Worm (Caenorhabditis elegans): ENCODE measurements around the gene nhr-22.

The nhr-22 gene

ce11 chrII:6453341-6453806 lies 3.8 kb upstream of the nhr-22 start, which contains the start of gene atg-16.2 (continued):
- TF ChIP-seq pag-3 (tag; optimal IDR thresholded peaks at IDR 0.05; ENCODE audit: borderline replicate concordance, insufficient read depth) (no peak), efl-3 (GFP tag; optimal IDR thresholded peaks at IDR 0.05) (no peak), hlh-4 (tag; optimal IDR thresholded peaks at IDR 0.05) (no peak), unc-86 (tag; optimal IDR thresholded peaks at IDR 0.05) (no peak), xbp-1 (tag; optimal IDR thresholded peaks at IDR 0.05) (peak; percentile 31), ceh-8 (GFP tag; optimal IDR thresholded peaks at IDR 0.05) (no peak), egl-27 (tag; optimal IDR thresholded peaks at IDR 0.05) (no peak), alr-1 (tag; optimal IDR thresholded peaks at IDR 0.05; ENCODE audit: borderline replicate concordance) (no peak), dsc-1 (tag; optimal IDR thresholded peaks at IDR 0.05) (peak; percentile 52), snpc-4 (tag; optimal IDR thresholded peaks at IDR 0.05) (peak; percentile 22), nhr-71 (tag; optimal IDR thresholded peaks at IDR 0.05) (peak; percentile 59), ceh-63 (GFP tag; optimal IDR thresholded peaks at IDR 0.05) (no peak), ces-1 (GFP tag; optimal IDR thresholded peaks at IDR 0.05) (no peak), ama-1 (optimal IDR thresholded peaks at IDR 0.05) (no peak), lin-15B (tag; optimal IDR thresholded peaks at IDR 0.05) (peak; percentile 27), unc-98 (GFP tag; IDR thresholded peaks at IDR 0.05) (no peak), hlh-17 (GFP tag; optimal IDR thresholded peaks at IDR 0.05; ENCODE audit: borderline replicate concordance) (no peak), irx-1 (tag; optimal IDR thresholded peaks at IDR 0.05) (no peak), unc-62 (GFP tag; optimal IDR thresholded peaks at IDR 0.05) (no peak), F16B12.6 (tag; optimal IDR thresholded peaks at IDR 0.05) (peak; percentile 41), lin-14 (GFP tag; optimal IDR thresholded peaks at IDR 0.05) (peak; percentile 81), grh-1 (GFP tag; IDR thresholded peaks at IDR 0.05) (no peak), nhr-28 (tag; optimal IDR thresholded peaks at IDR 0.05) (no peak), lin-13 (GFP tag; optimal IDR thresholded peaks at IDR 0.05) (peak; percentile 44), jun-1 (tag; optimal IDR thresholded peaks at IDR 0.05) (no peak), lin-39 (tag; optimal IDR thresholded peaks at IDR 0.05) (no peak), zip-4 (GFP tag; optimal IDR thresholded peaks at IDR 0.05) (no peak), sptf-1 (tag; optimal IDR thresholded peaks at IDR 0.05) (no peak), nhr-76 (tag; optimal IDR thresholded peaks at IDR 0.05) (no peak), sup-37 (GFP tag; optimal IDR thresholded peaks at IDR 0.05) (no peak), lir-3 (tag; optimal IDR thresholded peaks at IDR 0.05; ENCODE audit: poor library complexity) (no peak), C16A3.4 (tag; optimal IDR thresholded peaks at IDR 0.05) (peak; percentile 72), unc-130 (tag; optimal IDR thresholded peaks at IDR 0.05) (no peak), nhr-11 (tag; optimal IDR thresholded peaks at IDR 0.05) (no peak), elt-3 (tag; optimal IDR thresholded peaks at IDR 0.05) (peak in 1 of 6 experiments; percentile 30), egl-13 (tag; optimal IDR thresholded peaks at IDR 0.05) (no peak), nhr-12 (tag; optimal IDR thresholded peaks at IDR 0.05) (no peak), isw-1 (GFP tag; IDR thresholded peaks at IDR 0.05) (no peak), mdl-1 (tag; optimal IDR thresholded peaks at IDR 0.05) (peak in 1 of 2 experiments; percentile 71), nhr-85 (tag) (peak; percentile 53), efl-1 (optimal IDR thresholded peaks at IDR 0.05) (peak; percentile 62 to 66), efl-1 (GFP tag; optimal IDR thresholded peaks at IDR 0.05 in 1 of 2) (peak; percentile 65 to 94)

- no peak for TF ChIP-seq efl-1 (optimal IDR thresholded peaks at IDR 0.05)
- TF ChIP-seq efl-1 (GFP tag; optimal IDR thresholded peaks at IDR 0.05 in 1 of 2) = peak in 1 of 2 experiments; percentile 83
- no peak for TF ChIP-seq ztf-11 (tag; optimal IDR thresholded peaks at IDR 0.05)
- TF ChIP-seq nhr-11 (tag; optimal IDR thresholded peaks at IDR 0.05) = no peak
- TF ChIP-seq unc-62 (GFP tag; optimal IDR thresholded peaks at IDR 0.05) = no peak
- TF ChIP-seq hlh-17 (GFP tag; optimal IDR thresholded peaks at IDR 0.05; ENCODE audit: borderline replicate concordance) = no peak
- peak; percentile 48 for TF ChIP-seq lin-14 (GFP tag; optimal IDR thresholded peaks at IDR 0.05)
- TF ChIP-seq grh-1 (GFP tag; IDR thresholded peaks at IDR 0.05) = no peak
- no peak for TF ChIP-seq fkh-8 (tag; optimal IDR thresholded peaks at IDR 0.05)
- no peak for TF ChIP-seq nhr-47 (tag; optimal IDR thresholded peaks at IDR 0.05)
- no peak for TF ChIP-seq sox-4 (tag; optimal IDR thresholded peaks at IDR 0.05)
- TF ChIP-seq fkh-10 (GFP tag; optimal IDR thresholded peaks at IDR 0.05) = no peak
- no peak for TF ChIP-seq blmp-1 (tag; optimal IDR thresholded peaks at IDR 0.05)
- TF ChIP-seq skn-1 (tag; optimal IDR thresholded peaks at IDR 0.05) = no peak
- TF ChIP-seq isw-1 (GFP tag; IDR thresholded peaks at IDR 0.05) = no peak
- no peak for TF ChIP-seq egl-27 (tag; optimal IDR thresholded peaks at IDR 0.05)
- TF ChIP-seq F16B12.6 (tag; optimal IDR thresholded peaks at IDR 0.05) = no peak
- no peak for TF ChIP-seq pqm-1 (tag; optimal IDR thresholded peaks at IDR 0.05)
- TF ChIP-seq egl-13 (tag; optimal IDR thresholded peaks at IDR 0.05) = no peak
- no peak for TF ChIP-seq nhr-28 (tag; optimal IDR thresholded peaks at IDR 0.05)
- TF ChIP-seq pag-3 (tag; optimal IDR thresholded peaks at IDR 0.05; ENCODE audit: borderline replicate concordance, insufficient read depth) = no peak
- TF ChIP-seq sptf-1 (tag; optimal IDR thresholded peaks at IDR 0.05) = no peak
- TF ChIP-seq snpc-4 (tag; optimal IDR thresholded peaks at IDR 0.05) = no peak
- no peak for TF ChIP-seq nhr-77 (tag; optimal IDR thresholded peaks at IDR 0.05)
- TF ChIP-seq ztf-4 (tag; optimal IDR thresholded peaks at IDR 0.05) = no peak
Measured at ce11 chrII:6448656-6449055, 936 bp downstream of the nhr-22 start.

Measured in whole organism, L1 larva.